Worm (Caenorhabditis elegans) whole organism, midembryonic: ENCODE results near the gene T22C8.1.

Experiments
- T22C8.4 ChIP-seq: fragments of 200-800 bp; sonication (Bioruptor generic); IDR thresholded peaks from 2 replicates; pipeline ENCODE4 v1.3.6; 2022; ENCODE audit warnings: missing genetic modification characterization, missing compliant biosample characterization
- cog-1 ChIP-seq: sonication (generic microtip); optimal IDR thresholded peaks from 2 replicates; lab custom pipeline; 2016; ENCODE audit warnings: missing genetic modification characterization, missing compliant biosample characterization
- flt-1 ChIP-seq: fragments of 200-800 bp; sonication (Bioruptor generic); IDR thresholded peaks from 2 replicates; pipeline ENCODE4 v1.3.6; 2022; ENCODE audit warnings: missing genetic modification characterization, missing compliant biosample characterization
- klf-2 ChIP-seq: fragments of 200-800 bp; sonication (Bioruptor generic); conservative IDR thresholded peaks from 2 replicates; pipeline ENCODE4 v1.3.6; 2022; ENCODE audit warnings: missing genetic modification reagents, missing genetic modification characterization, missing compliant biosample characterization
- med-1 ChIP-seq: sonication (generic microtip); optimal IDR thresholded peaks from 2 replicates; lab custom pipeline; 2017; ENCODE audit warnings: missing genetic modification characterization, mild to moderate bottlenecking, missing compliant biosample characterization, antibody characterized with exemption, missing genetic modification reagents; ENCODE audit not compliant: insufficient read depth
- ref-1 ChIP-seq: fragments of 200-800 bp; sonication (Bioruptor generic); conservative IDR thresholded peaks from 2 replicates; pipeline ENCODE4 v1.3.6; 2022; ENCODE audit warnings: missing genetic modification reagents, missing genetic modification characterization, missing compliant biosample characterization
- tab-1 ChIP-seq: fragments of 200-800 bp; sonication (Bioruptor generic); IDR thresholded peaks from 2 replicates; pipeline ENCODE4 v1.3.6; 2022; ENCODE audit warnings: missing genetic modification characterization, missing compliant biosample characterization
- ztf-23 ChIP-seq: fragments of 200-800 bp; sonication (Bioruptor generic); IDR thresholded peaks from 2 replicates; pipeline ENCODE4 v1.3.6; 2022; ENCODE audit warnings: missing genetic modification reagents, missing genetic modification characterization, missing compliant biosample characterization
- ztf-29 ChIP-seq: fragments of 200-800 bp; sonication (Bioruptor generic); IDR thresholded peaks from 2 replicates; pipeline ENCODE4 v1.3.6; 2022; ENCODE audit warnings: missing genetic modification reagents, missing genetic modification characterization, missing compliant biosample characterization

The T22C8.1 gene

DNA sequence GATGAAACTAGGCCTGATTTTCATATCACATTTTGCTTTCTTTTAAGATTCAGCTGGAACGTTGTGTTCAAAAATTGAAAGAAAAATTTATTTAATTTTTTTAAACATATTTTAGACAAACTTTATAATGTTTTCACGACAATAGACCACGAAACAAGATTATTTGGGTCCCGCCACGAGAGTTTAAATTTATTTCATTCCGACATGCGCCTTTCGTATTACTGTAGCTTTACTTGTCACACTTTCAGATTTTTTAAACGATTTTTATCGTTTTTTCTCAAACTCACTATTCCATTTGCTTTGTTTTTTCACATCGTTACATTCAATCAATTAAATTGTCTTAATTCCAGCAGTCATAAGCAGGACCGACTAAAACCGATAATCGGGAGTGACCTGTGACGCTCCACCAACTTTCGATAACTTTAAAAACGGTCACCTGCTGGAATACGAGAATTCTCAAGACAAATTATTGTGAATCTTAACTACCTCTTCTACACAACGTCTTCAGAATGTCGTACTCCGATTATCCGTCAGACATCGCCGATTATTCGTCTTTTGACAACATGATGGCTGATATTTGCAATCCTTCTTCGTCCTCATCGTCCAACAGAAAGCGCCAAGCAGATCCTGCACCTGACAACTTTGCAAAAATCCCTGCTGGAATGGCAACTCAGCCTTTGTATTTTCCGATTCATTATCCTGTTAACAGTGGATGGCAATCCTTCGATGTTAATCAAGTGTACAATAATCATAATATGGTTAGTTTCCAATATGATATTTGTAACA lies 18.5 kb upstream of the T22C8.1 start, which contains the start of gene aptf-3:
Gene aptf-3, plus strand, starts transcription at position 351 of the 786 bp plus-strand sequence.
- TF ChIP-seq cog-1 (tag; lab: Kevin White, UChicago) = no peak
- no peak for TF ChIP-seq T22C8.4 (GFP tag; lab: Robert Waterston, UW)
- TF ChIP-seq klf-2 (GFP tag; lab: Robert Waterston, UW) = no peak
- no peak for TF ChIP-seq ref-1 (GFP tag; lab: Robert Waterston, UW)
- TF ChIP-seq ztf-23 (GFP tag; lab: Robert Waterston, UW) = no peak
- TF ChIP-seq med-1 (GFP tag; lab: Kevin White, UChicago) = no peak
- no peak for TF ChIP-seq tab-1 (GFP tag; lab: Robert Waterston, UW)
- no peak for TF ChIP-seq ztf-29 (GFP tag; lab: Robert Waterston, UW)
- TF ChIP-seq flt-1 (GFP tag; lab: Robert Waterston, UW) = no peak

DNA sequence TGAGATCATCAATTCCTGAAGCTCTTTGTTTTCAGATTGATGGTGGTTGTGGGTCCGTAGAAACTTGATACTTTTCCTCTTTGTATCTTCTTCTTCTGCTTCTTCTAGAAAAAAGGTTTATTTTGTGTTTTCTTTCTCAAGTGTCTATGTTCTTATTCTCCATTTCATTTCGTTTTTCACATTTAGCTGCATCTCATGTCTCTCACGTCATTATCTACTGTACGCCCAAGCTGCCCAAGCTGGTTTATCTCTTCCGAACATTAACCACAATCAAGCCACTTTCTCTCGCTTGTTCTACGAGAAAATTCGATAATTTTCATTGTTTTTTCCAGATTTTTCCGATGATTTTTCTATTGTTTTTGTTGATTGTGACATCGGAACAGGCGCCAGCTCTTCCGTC lies 13.4 kb upstream of the T22C8.1 start, which contains the start of gene F28C6.5:
Gene F28C6.5, plus strand, starts transcription at position 301 of the 400 bp plus-strand sequence.
- no peak for TF ChIP-seq T22C8.4 (GFP tag; lab: Robert Waterston, UW)
- TF ChIP-seq ztf-29 (GFP tag; lab: Robert Waterston, UW) = no peak
- TF ChIP-seq med-1 (GFP tag; lab: Kevin White, UChicago) = no peak
- no peak for TF ChIP-seq klf-2 (GFP tag; lab: Robert Waterston, UW)
- TF ChIP-seq cog-1 (tag; lab: Kevin White, UChicago) = no peak
- no peak for TF ChIP-seq flt-1 (GFP tag; lab: Robert Waterston, UW)
- no peak for TF ChIP-seq ztf-23 (GFP tag; lab: Robert Waterston, UW)
- TF ChIP-seq tab-1 (GFP tag; lab: Robert Waterston, UW) = no peak
- no peak for TF ChIP-seq ref-1 (GFP tag; lab: Robert Waterston, UW)

DNA sequence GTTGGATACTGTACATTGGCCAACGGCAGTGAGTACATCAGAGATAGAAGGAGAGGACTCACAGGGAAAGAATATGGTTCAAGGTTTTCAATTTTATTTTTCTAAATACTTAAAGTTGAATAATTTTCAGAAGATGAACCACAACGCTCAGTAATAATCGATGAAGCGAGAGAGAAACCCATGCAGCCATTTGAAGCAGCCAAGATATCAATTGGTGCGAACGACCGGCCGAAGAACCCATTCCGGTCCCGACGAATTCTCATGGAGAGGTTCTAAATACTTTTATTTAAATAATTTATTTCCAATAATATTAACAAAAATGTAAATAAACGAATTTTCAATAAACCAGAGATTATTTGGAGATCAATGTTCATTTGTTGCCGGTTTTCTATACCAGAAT lies 12.4 kb upstream of the T22C8.1 start, which contains the start of gene pigg-1:
Gene pigg-1, minus strand, starts transcription at position 101 of the 400 bp plus-strand sequence.
- no peak for TF ChIP-seq ztf-29 (GFP tag; lab: Robert Waterston, UW)
- TF ChIP-seq klf-2 (GFP tag; lab: Robert Waterston, UW) = no peak
- no peak for TF ChIP-seq ztf-23 (GFP tag; lab: Robert Waterston, UW)
- no peak for TF ChIP-seq tab-1 (GFP tag; lab: Robert Waterston, UW)
- TF ChIP-seq med-1 (GFP tag; lab: Kevin White, UChicago) = no peak
- TF ChIP-seq cog-1 (tag; lab: Kevin White, UChicago) = no peak
- TF ChIP-seq ref-1 (GFP tag; lab: Robert Waterston, UW) = no peak
- no peak for TF ChIP-seq flt-1 (GFP tag; lab: Robert Waterston, UW)
- TF ChIP-seq T22C8.4 (GFP tag; lab: Robert Waterston, UW) = no peak

- TF ChIP-seq ztf-23 (GFP tag; lab: Robert Waterston, UW) = no peak
- TF ChIP-seq ref-1 (GFP tag; lab: Robert Waterston, UW) = no peak
- no peak for TF ChIP-seq T22C8.4 (GFP tag; lab: Robert Waterston, UW)
- no peak for TF ChIP-seq flt-1 (GFP tag; lab: Robert Waterston, UW)
- no peak for TF ChIP-seq ztf-29 (GFP tag; lab: Robert Waterston, UW)
- TF ChIP-seq tab-1 (GFP tag; lab: Robert Waterston, UW) = no peak
- no peak for TF ChIP-seq klf-2 (GFP tag; lab: Robert Waterston, UW)
- no peak for TF ChIP-seq cog-1 (tag; lab: Kevin White, UChicago)
- TF ChIP-seq med-1 (GFP tag; lab: Kevin White, UChicago) = no peak
These were observed 10.1 kb upstream of the T22C8.1 start, which contains the start of the genes cpf-1 and rpl-26 for ce11 chrII:8602337-8602944. Gene cpf-1, minus strand, starts transcription at chrII:8602440. Gene rpl-26, plus strand, starts transcription at chrII:8602785.

ce11 chrII:8603567-8604359 lies 8.8 kb upstream of the T22C8.1 start, which contains the start of gene suf-1:
Gene suf-1, plus strand, starts transcription at chrII:8603846.
- TF ChIP-seq klf-2 (GFP tag; lab: Robert Waterston, UW) (no peak), ref-1 (GFP tag; lab: Robert Waterston, UW) (no peak), ztf-29 (GFP tag; lab: Robert Waterston, UW) (no peak), tab-1 (GFP tag; lab: Robert Waterston, UW) (no peak), flt-1 (GFP tag; lab: Robert Waterston, UW) (no peak), cog-1 (tag; lab: Kevin White, UChicago) (no peak), T22C8.4 (GFP tag; lab: Robert Waterston, UW) (no peak), med-1 (GFP tag; lab: Kevin White, UChicago) (no peak), ztf-23 (GFP tag; lab: Robert Waterston, UW) (no peak)

- TF ChIP-seq med-1 (GFP tag; lab: Kevin White, UChicago) (no peak), klf-2 (GFP tag; lab: Robert Waterston, UW) (no peak), flt-1 (GFP tag; lab: Robert Waterston, UW) (no peak), ztf-29 (GFP tag; lab: Robert Waterston, UW) (no peak), cog-1 (tag; lab: Kevin White, UChicago) (no peak), T22C8.4 (GFP tag; lab: Robert Waterston, UW) (no peak), tab-1 (GFP tag; lab: Robert Waterston, UW) (no peak), ref-1 (GFP tag; lab: Robert Waterston, UW) (no peak), ztf-23 (GFP tag; lab: Robert Waterston, UW) (no peak)
These were observed 6.0 kb upstream of the T22C8.1 start, which contains the start of gene F28C6.8 for ce11 chrII:8606549-8606948. Gene F28C6.8, plus strand, starts transcription at chrII:8606849.

ce11 chrII:8607662-8608061 lies 4.9 kb upstream of the T22C8.1 start, which contains the start of gene F28C6.10:
Gene F28C6.10, plus strand, starts transcription at chrII:8607962.
- TF ChIP-seq flt-1 (GFP tag; lab: Robert Waterston, UW) (no peak), klf-2 (GFP tag; lab: Robert Waterston, UW) (no peak), cog-1 (tag; lab: Kevin White, UChicago) (no peak), ref-1 (GFP tag; lab: Robert Waterston, UW) (no peak), med-1 (GFP tag; lab: Kevin White, UChicago) (no peak), ztf-29 (GFP tag; lab: Robert Waterston, UW) (no peak), ztf-23 (GFP tag; lab: Robert Waterston, UW) (no peak), tab-1 (GFP tag; lab: Robert Waterston, UW) (no peak), T22C8.4 (GFP tag; lab: Robert Waterston, UW) (no peak)
